In the genomic region with DNA sequence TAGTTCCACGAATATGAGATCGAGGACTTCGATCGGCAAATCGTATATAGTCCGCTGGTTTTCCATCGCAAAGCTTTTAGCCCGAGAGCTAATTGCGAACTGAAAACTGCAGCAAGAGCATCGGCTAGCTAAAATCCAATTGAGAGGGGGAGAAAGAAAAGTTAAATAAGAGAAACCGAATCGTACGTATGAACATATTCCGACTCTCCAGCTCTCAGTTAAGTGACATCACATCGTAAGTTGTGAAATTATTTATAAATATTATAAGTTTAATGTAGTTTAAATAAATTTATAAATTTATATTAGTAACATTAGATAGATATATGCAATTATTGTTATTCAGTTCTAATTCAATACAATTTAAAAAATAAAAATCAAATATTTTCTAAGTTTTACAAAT, we compare ENCODE assay signal across 3 fruit fly cellular contexts.
TF ChIP-seq lines count a peak whose summit lies in the region.

A gene (minus strand): TSS at position 101 of the 400 bp plus-strand sequence.

- TF ChIP-seq CTCF in whole organism, embryonic (GFP tag; optimal IDR thresholded peaks at IDR 0.05; lab: Kevin White, UChicago): no peak

TF ChIP-seq in whole organism, embryonic, 481 proteins besides CTCF, POLR2A, EP300 and RAD21:
- peak; percentile 4 for TF ChIP-seq nom (GFP tag; optimal IDR thresholded peaks at IDR 0.05; lab: Kevin White, UChicago)
- no peak for TF ChIP-seq slou (GFP tag; optimal IDR thresholded peaks at IDR 0.05; lab: Kevin White, UChicago)
- TF ChIP-seq Trl (optimal IDR thresholded peaks at IDR 0.05; lab: Kevin White, UChicago): peak in 1 of 2 experiments; percentile 7
- TF ChIP-seq Trl (GFP tag; optimal IDR thresholded peaks at IDR 0.05; lab: Kevin White, UChicago): no peak

TF ChIP-seq in whole organism, prepupa, 60 proteins besides CTCF, POLR2A, EP300 and RAD21:
- TF ChIP-seq CG11762 (GFP tag; optimal IDR thresholded peaks at IDR 0.05; lab: Kevin White, UChicago; ENCODE audit: insufficient read depth): no peak
- peak; percentile 16 for TF ChIP-seq Eip78C (GFP tag; lab: Kevin White, UChicago)

TF ChIP-seq in whole organism, pupa, 21 proteins besides CTCF, POLR2A, EP300 and RAD21:
- TF ChIP-seq CG12605 (GFP tag; IDR thresholded peaks at IDR 0.05; lab: Robert Waterston, UW) (peak; percentile 16; the same call in 1 of the 2 replicates), CG10348 (GFP tag; IDR thresholded peaks at IDR 0.05; lab: Robert Waterston, UW) (no peak), EcR (GFP tag; optimal IDR thresholded peaks at IDR 0.05; lab: Kevin White, UChicago) (peak; percentile 68)
